Fruit fly (Drosophila melanogaster) whole organism, embryonic: ENCODE results near the gene Cat.

Source experiments
- Abd-B ChIP-seq: fragments of 200-800 bp; sonication (Bioruptor generic); optimal IDR thresholded peaks from 2 replicates; lab custom pipeline; 2018; ENCODE audit warnings: missing biosample characterization, mild to moderate bottlenecking, missing genetic modification characterization, moderate library complexity
- Aef1 ChIP-seq: fragments of 200-800 bp; sonication (Bioruptor generic); IDR thresholded peaks from 3 replicates; pipeline ENCODE4 v1.3.6; 2022; ENCODE audit warnings: missing biosample characterization, missing genetic modification characterization
- Awh ChIP-seq: fragments of 200-800 bp; sonication (Bioruptor generic); IDR thresholded peaks from 2 replicates; pipeline ENCODE4, ENCODE4 v1.3.6; 2022; ENCODE audit warnings: missing biosample characterization, missing genetic modification characterization
- Bteb2 ChIP-seq: fragments of 200-800 bp; sonication (Bioruptor generic); optimal IDR thresholded peaks from 2 replicates; lab custom pipeline; 2016; ENCODE audit warnings: missing biosample characterization, missing genetic modification characterization
- CG13123 ChIP-seq: fragments of 200-800 bp; sonication (Bioruptor generic); optimal IDR thresholded peaks from 2 replicates; lab custom pipeline; 2016; ENCODE audit warnings: missing biosample characterization, missing genetic modification characterization
- CG2129 ChIP-seq: fragments of 200-800 bp; sonication (Bioruptor generic); IDR thresholded peaks from 2 replicates; pipeline ENCODE4 v1.3.6; 2022; ENCODE audit warnings: missing biosample characterization, missing genetic modification characterization; ENCODE audit not compliant: partially characterized antibody
- CG2199 ChIP-seq: fragments of 200-800 bp; sonication (Bioruptor generic); IDR thresholded peaks from 3 replicates; pipeline ENCODE4 v1.3.6; 2022; ENCODE audit warnings: missing biosample characterization, missing genetic modification characterization
- CG3163 ChIP-seq: fragments of 200-800 bp; sonication (Bioruptor generic); optimal IDR thresholded peaks from 3 replicates; lab custom pipeline; 2016; ENCODE audit warnings: missing biosample characterization, missing genetic modification characterization
- CG43689 ChIP-seq: fragments of 200-800 bp; sonication (Bioruptor generic); IDR thresholded peaks from 2 replicates; pipeline ENCODE4 v1.3.6; 2022; ENCODE audit warnings: missing biosample characterization, missing genetic modification characterization
- CG4854 ChIP-seq: fragments of 200-800 bp; sonication (Bioruptor generic); optimal IDR thresholded peaks from 2 replicates; lab custom pipeline; 2016; ENCODE audit warnings: missing biosample characterization, missing genetic modification characterization, inconsistent platforms
- CG7987 ChIP-seq: fragments of 200-800 bp; sonication (Bioruptor generic); optimal IDR thresholded peaks from 2 replicates; lab custom pipeline; 2018; ENCODE audit warnings: missing biosample characterization, mild to moderate bottlenecking, missing genetic modification characterization, moderate library complexity
- CG8089 ChIP-seq: fragments of 200-800 bp; sonication (Bioruptor generic); optimal IDR thresholded peaks from 3 replicates; lab custom pipeline; 2016; ENCODE audit warnings: missing biosample characterization, missing genetic modification characterization
- CG8290 ChIP-seq, 3 experiments: fragments of 200-800 bp; sonication (Bioruptor generic); optimal IDR thresholded peaks; 2 replicates each; lab custom pipeline; 2016 to 2019; ENCODE audit warnings: missing biosample characterization in 3 of 3, missing genetic modification characterization in 3 of 3, mild to moderate bottlenecking in 2 of 3, moderate library complexity in 1 of 3
- CG8478 ChIP-seq: fragments of >200 bp; optimal IDR thresholded peaks from 2 replicates; lab custom pipeline; 2018
- CG8924 ChIP-seq: fragments of 200-800 bp; optimal IDR thresholded peaks from 3 replicates; lab custom pipeline; 2019; ENCODE audit warnings: missing biosample characterization, mild to moderate bottlenecking, missing genetic modification characterization, moderate library complexity
- Doc2 ChIP-seq: fragments of 200-800 bp; sonication (Bioruptor generic); IDR thresholded peaks from 2 replicates; pipeline ENCODE4 v1.3.6; 2022; ENCODE audit warnings: missing biosample characterization, missing genetic modification characterization
- H2.0 ChIP-seq: fragments of 200-800 bp; sonication (Bioruptor generic); IDR thresholded peaks from 2 replicates; pipeline ENCODE4 v1.3.6; 2022; ENCODE audit warnings: missing biosample characterization, missing genetic modification characterization
- HmgZ ChIP-seq: fragments of 200-800 bp; sonication (Bioruptor generic); optimal IDR thresholded peaks from 2 replicates; lab custom pipeline; 2018; ENCODE audit warnings: missing biosample characterization, mild to moderate bottlenecking, missing genetic modification characterization
- Lim3 ChIP-seq: fragments of 200-800 bp; sonication (Bioruptor generic); IDR thresholded peaks from 2 replicates; pipeline ENCODE4 v1.3.6; 2022; ENCODE audit warnings: missing biosample characterization, missing genetic modification characterization
- Meics ChIP-seq: fragments of 200-800 bp; sonication (Bioruptor generic); optimal IDR thresholded peaks from 2 replicates; lab custom pipeline; 2017; ENCODE audit warnings: missing biosample characterization, mild to moderate bottlenecking, missing genetic modification characterization
- NC2α ChIP-seq: fragments of 200-800 bp; sonication (Bioruptor generic); optimal IDR thresholded peaks from 2 replicates; lab custom pipeline; 2016; ENCODE audit warnings: missing biosample characterization, missing genetic modification characterization
- Oaz ChIP-seq: fragments of 200-800 bp; sonication (Bioruptor generic); IDR thresholded peaks from 2 replicates; pipeline ENCODE4 v1.3.6; 2022; ENCODE audit warnings: missing biosample characterization, missing genetic modification characterization
- Oli ChIP-seq: fragments of 200-800 bp; sonication (Bioruptor generic); optimal IDR thresholded peaks from 2 replicates; lab custom pipeline; 2018; ENCODE audit warnings: missing biosample characterization, mild to moderate bottlenecking, missing genetic modification characterization, moderate library complexity
- Sox100B ChIP-seq: fragments of 200-800 bp; sonication (Bioruptor generic); optimal IDR thresholded peaks from 3 replicates; lab custom pipeline; 2018; ENCODE audit warnings: missing biosample characterization, mild to moderate bottlenecking, missing genetic modification characterization
- Sry-δ ChIP-seq: fragments of 200-800 bp; sonication (Bioruptor generic); optimal IDR thresholded peaks from 2 replicates; lab custom pipeline; 2016; ENCODE audit warnings: missing biosample characterization, missing genetic modification characterization
- Trl ChIP-seq, 3 experiments: fragments of >200 bp in 2 of 3; fragments of 200-800 bp in 1 of 3; sonication (Bioruptor generic) in 1 of 3; optimal IDR thresholded peaks; 2 replicates in 1 of 3; 3 replicates in 2 of 3; lab custom pipeline; 2016 to 2017; ENCODE audit warnings: missing biosample characterization in 1 of 3, missing genetic modification characterization in 1 of 3
- Usf ChIP-seq: fragments of 200-800 bp; sonication (Bioruptor generic); optimal IDR thresholded peaks from 2 replicates; lab custom pipeline; 2017; ENCODE audit warnings: missing genotype, missing biosample characterization, missing genetic modification characterization
- ac ChIP-seq: fragments of 200-800 bp; sonication (Bioruptor generic); optimal IDR thresholded peaks from 3 replicates; lab custom pipeline; 2017; ENCODE audit warnings: missing biosample characterization, mild to moderate bottlenecking, missing genetic modification characterization
- ara ChIP-seq: fragments of 200-800 bp; sonication (Bioruptor generic); IDR thresholded peaks from 2 replicates; pipeline ENCODE4 v1.3.6; 2022; ENCODE audit warnings: missing biosample characterization, missing genetic modification characterization
- bcd ChIP-seq: fragments of 200-800 bp; sonication (Bioruptor generic); optimal IDR thresholded peaks from 2 replicates; lab custom pipeline; 2017; ENCODE audit warnings: missing biosample characterization, mild to moderate bottlenecking, missing genetic modification characterization
- crol ChIP-seq: fragments of 200-800 bp; sonication (Bioruptor generic); IDR thresholded peaks from 2 replicates; pipeline ENCODE4 v1.3.6; 2022; ENCODE audit warnings: missing biosample characterization, missing genetic modification characterization
- dan ChIP-seq: fragments of 200-800 bp; sonication (Bioruptor generic); IDR thresholded peaks from 2 replicates; pipeline ENCODE4 v1.3.6; 2022; ENCODE audit warnings: missing biosample characterization, missing genetic modification characterization
- dati ChIP-seq: fragments of 200-800 bp; sonication (Bioruptor generic); IDR thresholded peaks from 2 replicates; pipeline ENCODE4 v1.3.6; 2022; ENCODE audit warnings: missing biosample characterization, missing genetic modification characterization
- dimm ChIP-seq: fragments of 200-800 bp; sonication (Bioruptor generic); IDR thresholded peaks from 2 replicates; pipeline ENCODE4 v1.3.6; 2022; ENCODE audit warnings: missing biosample characterization, missing genetic modification characterization
- dm ChIP-seq: fragments of 200-800 bp; sonication (Bioruptor generic); optimal IDR thresholded peaks from 3 replicates; lab custom pipeline; 2016; ENCODE audit warnings: missing biosample characterization, missing genetic modification characterization
- dmrt99B ChIP-seq: fragments of 200-800 bp; sonication (Bioruptor generic); optimal IDR thresholded peaks from 2 replicates; lab custom pipeline; 2018; ENCODE audit warnings: missing biosample characterization, mild to moderate bottlenecking, missing genetic modification characterization, moderate library complexity
- en ChIP-seq: fragments of 200-800 bp; sonication (Bioruptor generic); optimal IDR thresholded peaks from 2 replicates; lab custom pipeline; 2016; ENCODE audit warnings: missing biosample characterization, missing genetic modification characterization
- exex ChIP-seq: fragments of 200-800 bp; sonication (Bioruptor generic); optimal IDR thresholded peaks from 4 replicates; lab custom pipeline; 2018; ENCODE audit warnings: missing biosample characterization, mild to moderate bottlenecking, missing genetic modification characterization, moderate library complexity
- fd64A ChIP-seq: fragments of 200-800 bp; sonication (Bioruptor generic); optimal IDR thresholded peaks from 3 replicates; lab custom pipeline; 2018; ENCODE audit warnings: missing biosample characterization, mild to moderate bottlenecking, missing genetic modification characterization
- insv ChIP-seq, 2 experiments: fragments of 200-800 bp; sonication (Bioruptor generic); optimal IDR thresholded peaks; 3 replicates each; lab custom pipeline; 2016 to 2018; ENCODE audit warnings: missing biosample characterization in 2 of 2, missing genetic modification characterization in 2 of 2
- jing ChIP-seq: fragments of 200-800 bp; sonication (Bioruptor generic); optimal IDR thresholded peaks from 2 replicates; lab custom pipeline; 2018; ENCODE audit warnings: missing biosample characterization, mild to moderate bottlenecking, missing genetic modification characterization
- lov ChIP-seq, 2 experiments: fragments of 200-800 bp in 1 of 2; fragments of >200 bp in 1 of 2; sonication (Bioruptor generic) in 1 of 2; IDR thresholded peaks in 1 of 2; optimal IDR thresholded peaks in 1 of 2; 2 replicates in 1 of 2; 3 replicates in 1 of 2; pipeline versions ENCODE4 v1.3.6 to Lab custom; 2017 to 2022; ENCODE audit warnings: missing biosample characterization in 1 of 2, missing genetic modification characterization in 1 of 2
- peb ChIP-seq: fragments of 200-800 bp; sonication (Bioruptor generic); IDR thresholded peaks from 2 replicates; pipeline ENCODE4 v1.3.6; 2022; ENCODE audit warnings: missing biosample characterization, missing genetic modification characterization
- prd ChIP-seq, 3 experiments: fragments of >200 bp in 2 of 3; fragments of 200-800 bp in 1 of 3; sonication (Bioruptor generic) in 1 of 3; optimal IDR thresholded peaks in 2 of 3; IDR thresholded peaks in 1 of 3; 2 replicates in 2 of 3; 3 replicates in 1 of 3; pipeline versions ENCODE4 v1.3.6 to Lab custom; 2017 to 2022; ENCODE audit warnings: missing biosample characterization in 1 of 3, missing genetic modification characterization in 1 of 3
- pum ChIP-seq: fragments of 200-800 bp; sonication (Bioruptor generic); optimal IDR thresholded peaks from 2 replicates; lab custom pipeline; 2016; ENCODE audit warnings: missing biosample characterization, missing genetic modification characterization
- repo ChIP-seq: fragments of 200-800 bp; sonication (Bioruptor generic); optimal IDR thresholded peaks from 2 replicates; lab custom pipeline; 2016; ENCODE audit warnings: missing biosample characterization, missing genetic modification characterization
- ssp ChIP-seq: fragments of 200-800 bp; sonication (Bioruptor generic); IDR thresholded peaks from 2 replicates; pipeline ENCODE4 v1.3.6; 2022; ENCODE audit warnings: missing biosample characterization, missing genetic modification characterization
- tap ChIP-seq: fragments of 200-800 bp; optimal IDR thresholded peaks from 3 replicates; lab custom pipeline; 2019; ENCODE audit warnings: missing biosample characterization, mild to moderate bottlenecking, missing genetic modification characterization, moderate library complexity
- tx ChIP-seq: fragments of 200-800 bp; sonication (Bioruptor generic); optimal IDR thresholded peaks from 2 replicates; lab custom pipeline; 2016; ENCODE audit warnings: missing biosample characterization, missing genetic modification characterization
- usp ChIP-seq: fragments of >200 bp; optimal IDR thresholded peaks from 2 replicates; lab custom pipeline; 2017; ENCODE audit warnings: missing biosample characterization, missing genetic modification characterization

Gene Cat

DNA sequence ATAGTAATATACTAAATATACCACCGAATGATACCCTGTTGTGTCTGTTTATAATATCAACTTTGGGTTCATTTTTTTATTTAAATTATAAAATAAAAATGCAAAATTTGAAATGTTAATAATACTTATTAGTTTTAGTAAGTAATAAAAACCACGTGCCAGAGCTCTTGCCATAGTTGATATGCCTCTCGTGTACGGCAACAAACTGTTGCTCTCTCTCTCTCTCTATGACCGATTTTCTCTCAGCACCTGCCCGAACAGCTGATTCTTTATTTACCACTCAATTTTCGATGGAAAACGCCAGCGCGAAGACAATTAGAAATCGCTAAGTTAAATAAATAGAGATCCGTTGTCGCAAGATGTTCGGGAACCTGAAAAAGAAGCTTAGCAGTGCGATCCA is 45.1 kb downstream of the Cat start, which contains the start of gene Dysb (continued):
- TF ChIP-seq CG2199 (peak; percentile 63; the same call in 1 of the 3 replicates), jing (GFP tag; lab: Kevin White, UChicago) (peak; percentile 36), Sox100B (GFP tag; lab: Kevin White, UChicago) (peak; percentile 85), fd64A (peak; percentile 52), NC2α (GFP tag; lab: Kevin White, UChicago) (no peak), crol (no peak), tx (GFP tag; lab: Kevin White, UChicago) (peak; percentile 32), ssp (GFP tag; lab: Robert Waterston, UW) (no peak; the same call in none of the 2 replicates), dan (GFP tag; lab: Robert Waterston, UW) (no peak), lov (optimal IDR thresholded peaks at IDR 0.05; lab: Kevin White, UChicago) (no peak), lov (GFP tag; IDR thresholded peaks at IDR 0.05; lab: Robert Waterston, UW) (peak; percentile 83), dmrt99B (tag; lab: Kevin White, UChicago) (peak; percentile 91), CG3163 (GFP tag; lab: Kevin White, UChicago) (peak; percentile 12), usp (GFP tag; lab: Kevin White, UChicago) (no peak), Lim3 (GFP tag; lab: Robert Waterston, UW) (no peak), CG43689 (GFP tag; lab: Robert Waterston, UW) (peak; percentile 67; the same call in 1 of the 2 replicates), Oli (peak; percentile 80), Sry-δ (GFP tag; lab: Kevin White, UChicago) (no peak), prd (optimal IDR thresholded peaks at IDR 0.05; lab: Kevin White, UChicago) (no peak), prd (GFP tag; IDR thresholded peaks at IDR 0.05; lab: Robert Waterston, UW) (peak; percentile 89), dimm (GFP tag; lab: Robert Waterston, UW) (peak; percentile 60), ara (GFP tag; lab: Robert Waterston, UW) (peak; percentile 88), CG8478 (lab: Kevin White, UChicago) (no peak), Meics (GFP tag; lab: Kevin White, UChicago) (peak; percentile 89), ac (peak; percentile 47), en (GFP tag; lab: Kevin White, UChicago) (no peak), Oaz (GFP tag; lab: Robert Waterston, UW) (peak; percentile 81), pum (GFP tag; lab: Kevin White, UChicago) (peak; percentile 40), Bteb2 (GFP tag; lab: Kevin White, UChicago) (peak; percentile 56), H2.0 (GFP tag; lab: Robert Waterston, UW) (peak; percentile 89), Aef1 (GFP tag; lab: Robert Waterston, UW) (peak; percentile 78), CG2129 (GFP tag; lab: Robert Waterston, UW) (no peak), dati (GFP tag; lab: Robert Waterston, UW) (peak; percentile 81), insv (GFP tag; optimal IDR thresholded peaks at IDR 0.05; lab: Kevin White, UChicago) (peak in 1 of 2 experiments; percentile 63), Abd-B (GFP tag; lab: Kevin White, UChicago) (peak; percentile 70), CG7987 (GFP tag; lab: Kevin White, UChicago) (peak; percentile 70), Usf (GFP tag; lab: Kevin White, UChicago) (peak; percentile 61), Doc2 (no peak), peb (GFP tag; lab: Robert Waterston, UW) (peak; percentile 73), exex (tag; lab: Kevin White, UChicago) (peak; percentile 57), dm (GFP tag; lab: Kevin White, UChicago) (no peak), repo (GFP tag; lab: Kevin White, UChicago) (no peak), Trl (optimal IDR thresholded peaks at IDR 0.05; lab: Kevin White, UChicago) (peak; percentile 82 to 84), Trl (GFP tag; optimal IDR thresholded peaks at IDR 0.05; lab: Kevin White, UChicago) (peak; percentile 64), bcd (GFP tag; lab: Kevin White, UChicago) (peak; percentile 81), tap (tag; lab: Kevin White, UChicago) (peak; percentile 90), CG4854 (GFP tag; lab: Kevin White, UChicago) (peak; percentile 17), HmgZ (peak; percentile 87), CG8089 (GFP tag; lab: Kevin White, UChicago) (no peak), Awh (GFP tag; lab: Robert Waterston, UW) (peak; percentile 93; the same call in 1 of the 2 replicates), CG8924 (tag; lab: Kevin White, UChicago) (peak; percentile 91), CG8290 (GFP tag; optimal IDR thresholded peaks at IDR 0.05; lab: Kevin White, UChicago) (peak; percentile 33), CG8290 (tag; optimal IDR thresholded peaks at IDR 0.05; lab: Kevin White, UChicago) (peak in 1 of 2 experiments; percentile 85), CG13123 (peak; percentile 43)
